Fruit fly (Drosophila melanogaster) whole organism, embryonic: Measurements from ENCODE around the gene Vajk2.

ENCODE experiments used
- Aef1 ChIP-seq: fragments of 200-800 bp; sonication (Bioruptor generic); IDR thresholded peaks from 3 replicates; pipeline ENCODE4 v1.3.6; 2022; ENCODE audit warnings: missing biosample characterization, missing genetic modification characterization
- CG16779 ChIP-seq: fragments of 200-800 bp; sonication (Bioruptor generic); IDR thresholded peaks from 2 replicates; pipeline ENCODE4 v1.3.6; 2022; ENCODE audit warnings: missing biosample characterization, missing genetic modification characterization
- CG2199 ChIP-seq: fragments of 200-800 bp; sonication (Bioruptor generic); IDR thresholded peaks from 3 replicates; pipeline ENCODE4 v1.3.6; 2022; ENCODE audit warnings: missing biosample characterization, missing genetic modification characterization
- CG32532 ChIP-seq: fragments of 200-800 bp; sonication (Bioruptor generic); IDR thresholded peaks from 2 replicates; pipeline ENCODE4 v1.3.6; 2022; ENCODE audit warnings: missing biosample characterization, missing genetic modification characterization
- Drgx ChIP-seq: fragments of 200-800 bp; sonication (Bioruptor generic); IDR thresholded peaks from 2 replicates; pipeline ENCODE4 v1.3.6; 2022; ENCODE audit warnings: missing biosample characterization, missing genetic modification characterization
- GATAe ChIP-seq: fragments of 200-800 bp; sonication (Bioruptor generic); conservative IDR thresholded peaks from 2 replicates; pipeline ENCODE4 v1.3.6; 2022; ENCODE audit warnings: missing biosample characterization, missing genetic modification characterization
- bcd ChIP-seq: fragments of 200-800 bp; sonication (Bioruptor generic); optimal IDR thresholded peaks from 2 replicates; lab custom pipeline; 2017; ENCODE audit warnings: missing biosample characterization, mild to moderate bottlenecking, missing genetic modification characterization
- br ChIP-seq: fragments of >200 bp; optimal IDR thresholded peaks from 2 replicates; lab custom pipeline; 2017
- dan ChIP-seq: fragments of 200-800 bp; sonication (Bioruptor generic); IDR thresholded peaks from 2 replicates; pipeline ENCODE4 v1.3.6; 2022; ENCODE audit warnings: missing biosample characterization, missing genetic modification characterization
- nerfin-2 ChIP-seq: fragments of 200-800 bp; sonication (Bioruptor generic); IDR thresholded peaks from 2 replicates; pipeline ENCODE4 v1.3.6; 2022; ENCODE audit warnings: missing biosample characterization, missing genetic modification characterization; ENCODE audit not compliant: partially characterized antibody

DNA sequence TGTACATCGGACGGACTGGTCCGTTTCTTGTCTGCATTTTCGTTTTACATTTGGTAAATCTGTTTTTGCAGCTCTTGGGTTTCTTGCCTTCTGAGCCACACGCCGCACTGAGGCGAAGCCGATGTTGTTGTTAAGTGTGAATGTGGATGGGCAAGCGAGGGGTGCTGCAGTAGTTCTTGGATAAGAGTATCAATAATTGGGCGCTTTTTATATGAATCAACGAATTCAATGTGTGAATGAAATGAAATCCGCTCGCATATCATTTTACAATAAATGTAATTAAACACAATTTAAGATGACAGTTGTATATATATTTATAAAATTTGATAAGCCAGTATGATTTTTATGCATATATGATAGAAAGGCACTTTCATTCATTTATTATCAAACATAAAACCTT is 6.0 kb downstream of the Vajk2 start:
- TF ChIP-seq CG32532: no peak
- no peak for TF ChIP-seq dan (GFP tag; lab: Robert Waterston, UW)
- TF ChIP-seq nerfin-2: no peak
- peak; percentile 39; the same call in 1 of the 2 replicates for TF ChIP-seq Drgx (GFP tag; lab: Robert Waterston, UW)
- TF ChIP-seq br (lab: Kevin White, UChicago): no peak
- no peak for TF ChIP-seq CG16779 (GFP tag; lab: Robert Waterston, UW)
- TF ChIP-seq GATAe (GFP tag; lab: Robert Waterston, UW): no peak
- TF ChIP-seq Aef1: no peak
- no peak for TF ChIP-seq CG2199 (GFP tag; lab: Robert Waterston, UW)
- no peak for TF ChIP-seq bcd
